Fruit fly (Drosophila melanogaster) whole organism, pupa: ENCODE measurements around the gene Vha100-2.

Source experiments
- CG10348 ChIP-seq: fragments of 200-800 bp; sonication (Bioruptor generic); IDR thresholded peaks from 2 replicates; pipeline ENCODE4 v1.3.6; 2022; ENCODE audit warnings: missing biosample characterization, missing genetic modification characterization
- CG17806 ChIP-seq: fragments of 200-800 bp; sonication (Bioruptor generic); optimal IDR thresholded peaks from 2 replicates; lab custom pipeline; 2018; ENCODE audit warnings: missing biosample characterization, mild to moderate bottlenecking, missing genetic modification characterization, moderate library complexity
- CG32121 ChIP-seq: fragments of 200-800 bp; sonication (Bioruptor generic); IDR thresholded peaks from 2 replicates; pipeline ENCODE4 v1.3.6; 2022; ENCODE audit warnings: missing biosample characterization, missing genetic modification characterization
- CG34367 ChIP-seq: fragments of 200-800 bp; sonication (Bioruptor generic); optimal IDR thresholded peaks from 2 replicates; lab custom pipeline; 2018; ENCODE audit warnings: missing biosample characterization, mild to moderate bottlenecking, missing genetic modification characterization
- CG8301 ChIP-seq: fragments of 200-800 bp; sonication (Bioruptor generic); optimal IDR thresholded peaks from 2 replicates; lab custom pipeline; 2018; ENCODE audit warnings: missing biosample characterization, mild to moderate bottlenecking, missing genetic modification characterization
- CG9948 ChIP-seq: fragments of 200-800 bp; sonication (Bioruptor generic); optimal IDR thresholded peaks from 2 replicates; lab custom pipeline; 2018; ENCODE audit warnings: missing biosample characterization, mild to moderate bottlenecking, missing genetic modification characterization, moderate library complexity
- EcR ChIP-seq: fragments of 200-800 bp; sonication (Bioruptor generic); optimal IDR thresholded peaks from 3 replicates; lab custom pipeline; 2019; ENCODE audit warnings: missing biosample characterization, missing genetic modification characterization, mild to moderate bottlenecking, moderate library complexity, missing genetic modification reagents
- Ets98B ChIP-seq: fragments of 200-800 bp; sonication (Bioruptor generic); IDR thresholded peaks from 2 replicates; pipeline ENCODE4 v1.3.6; 2022; ENCODE audit warnings: missing biosample characterization, missing genetic modification characterization
- Pif1A ChIP-seq: fragments of 200-800 bp; sonication (Bioruptor generic); optimal IDR thresholded peaks from 3 replicates; lab custom pipeline; 2016; ENCODE audit warnings: missing biosample characterization, missing genetic modification characterization
- rn ChIP-seq: fragments of 200-800 bp; sonication (Bioruptor generic); IDR thresholded peaks from 2 replicates; pipeline ENCODE4 v1.3.6; 2022; ENCODE audit warnings: missing biosample characterization, missing genetic modification characterization

DNA sequence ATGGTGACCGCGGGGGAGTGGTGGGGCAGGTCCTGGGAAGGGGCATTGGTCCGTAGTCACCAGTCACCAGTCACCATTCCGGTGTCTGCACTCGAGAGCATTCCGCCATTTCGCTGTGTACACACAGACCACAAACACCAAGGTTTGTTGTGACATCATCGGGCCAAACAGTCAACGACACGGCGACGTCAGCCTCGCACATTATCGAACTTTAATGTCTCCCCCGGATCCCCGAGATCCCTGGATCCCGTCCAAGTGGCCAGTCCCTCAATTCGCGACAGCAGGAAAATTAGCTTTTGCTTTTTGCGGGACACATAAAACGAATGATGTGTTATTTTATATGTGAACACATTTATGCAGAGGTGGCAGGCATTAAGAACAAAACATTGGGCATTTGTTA, 4.1 kb downstream of the Vha100-2 start:
- TF ChIP-seq Ets98B (no peak), CG17806 (no peak), CG34367 (tag; lab: Kevin White, UChicago) (no peak), rn (GFP tag; lab: Robert Waterston, UW) (no peak), CG32121 (GFP tag; lab: Robert Waterston, UW) (no peak), CG9948 (tag; lab: Kevin White, UChicago) (no peak), EcR (peak; percentile 86), CG10348 (GFP tag; lab: Robert Waterston, UW) (no peak), CG8301 (tag; lab: Kevin White, UChicago) (no peak), Pif1A (GFP tag; lab: Kevin White, UChicago) (no peak)
